Worm (Caenorhabditis elegans) whole organism, late embryonic: Measurements from ENCODE around the gene srt-6.

ENCODE experiments used
- F13H6.1 ChIP-seq: sonication (generic microtip); optimal IDR thresholded peaks from 2 replicates; lab custom pipeline; 2016; ENCODE audit warnings: missing genetic modification characterization, missing compliant biosample characterization
- K09A11.1 ChIP-seq: sonication (generic microtip); optimal IDR thresholded peaks from 2 replicates; lab custom pipeline; 2017; ENCODE audit warnings: antibody characterized with exemption, mild to moderate bottlenecking, missing genetic modification characterization, missing compliant biosample characterization; ENCODE audit not compliant: insufficient read depth
- ahr-1 ChIP-seq: sonication (generic microtip); optimal IDR thresholded peaks from 2 replicates; lab custom pipeline; 2016; ENCODE audit warnings: missing genetic modification characterization, missing compliant biosample characterization
- ama-1 ChIP-seq: fragments of 150-350 bp; optimal IDR thresholded peaks from 2 replicates; lab custom pipeline; 2014
- ceh-18 ChIP-seq: sonication (generic microtip); optimal IDR thresholded peaks from 2 replicates; lab custom pipeline; 2016; ENCODE audit warnings: missing genetic modification characterization, missing compliant biosample characterization
- ceh-30 ChIP-seq: fragments of 150-350 bp; optimal IDR thresholded peaks from 2 replicates; lab custom pipeline; 2014; ENCODE audit warnings: missing biosample characterization, missing genetic modification characterization
- ceh-31 ChIP-seq: sonication (generic microtip); optimal IDR thresholded peaks from 2 replicates; lab custom pipeline; 2016; ENCODE audit warnings: missing genetic modification characterization, missing compliant biosample characterization
- ceh-34 ChIP-seq: sonication (generic microtip); optimal IDR thresholded peaks from 2 replicates; lab custom pipeline; 2016; ENCODE audit warnings: mild to moderate bottlenecking, missing genetic modification characterization, missing compliant biosample characterization
- ceh-6 ChIP-seq: fragments of 200-800 bp; sonication (Bioruptor generic); optimal IDR thresholded peaks from 2 replicates; lab custom pipeline; 2018; ENCODE audit warnings: mild to moderate bottlenecking, missing genetic modification characterization, missing compliant biosample characterization
- dve-1 ChIP-seq: sonication (generic microtip); optimal IDR thresholded peaks from 2 replicates; lab custom pipeline; 2017; ENCODE audit warnings: antibody characterized with exemption, mild to moderate bottlenecking, missing genetic modification characterization, missing compliant biosample characterization
- gmeb-2 ChIP-seq: sonication (generic microtip); optimal IDR thresholded peaks from 2 replicates; lab custom pipeline; 2016; ENCODE audit warnings: missing genetic modification characterization, inconsistent platforms, missing compliant biosample characterization
- hlh-13 ChIP-seq: fragments of 200-800 bp; sonication (Bioruptor generic); optimal IDR thresholded peaks from 2 replicates; lab custom pipeline; 2018; ENCODE audit warnings: mild to moderate bottlenecking, missing genetic modification characterization, missing compliant biosample characterization
- hlh-15 ChIP-seq: sonication (generic microtip); optimal IDR thresholded peaks from 2 replicates; lab custom pipeline; 2016; ENCODE audit warnings: missing genetic modification characterization, missing compliant biosample characterization
- hlh-30 ChIP-seq: sonication (generic microtip); optimal IDR thresholded peaks from 2 replicates; lab custom pipeline; 2017; ENCODE audit warnings: antibody characterized with exemption, missing genetic modification characterization, missing compliant biosample characterization; ENCODE audit not compliant: insufficient read depth
- hlh-6 ChIP-seq: sonication (generic microtip); optimal IDR thresholded peaks from 2 replicates; lab custom pipeline; 2016; ENCODE audit warnings: missing genotype, missing genetic modification characterization, missing compliant biosample characterization
- hlh-8 ChIP-seq: sonication (generic microtip); optimal IDR thresholded peaks from 2 replicates; lab custom pipeline; 2016; ENCODE audit warnings: missing genotype, missing genetic modification characterization, missing compliant biosample characterization
- lim-6 ChIP-seq: sonication (generic microtip); optimal IDR thresholded peaks from 2 replicates; lab custom pipeline; 2016; ENCODE audit warnings: missing genetic modification characterization, missing compliant biosample characterization
- madf-2 ChIP-seq: sonication (generic microtip); optimal IDR thresholded peaks from 2 replicates; lab custom pipeline; 2017; ENCODE audit warnings: missing genetic modification characterization, missing compliant biosample characterization
- nhr-232 ChIP-seq: sonication (generic microtip); optimal IDR thresholded peaks from 2 replicates; lab custom pipeline; 2016; ENCODE audit warnings: missing genetic modification characterization, missing compliant biosample characterization
- npax-4 ChIP-seq: sonication (generic microtip); optimal IDR thresholded peaks from 2 replicates; lab custom pipeline; 2016; ENCODE audit warnings: missing genetic modification characterization, missing compliant biosample characterization
- odd-2 ChIP-seq: sonication (generic microtip); optimal IDR thresholded peaks from 2 replicates; lab custom pipeline; 2017; ENCODE audit warnings: antibody characterized with exemption, mild to moderate bottlenecking, missing genetic modification characterization, missing compliant biosample characterization
- pax-1 ChIP-seq: fragments of 150-350 bp; optimal IDR thresholded peaks from 2 replicates; lab custom pipeline; 2014; ENCODE audit warnings: missing biosample characterization, missing genetic modification characterization
- pha-2 ChIP-seq: sonication (generic microtip); optimal IDR thresholded peaks from 2 replicates; lab custom pipeline; 2017; ENCODE audit warnings: mild to moderate bottlenecking, missing genetic modification characterization, missing compliant biosample characterization
- pqm-1 ChIP-seq: sonication (generic microtip); optimal IDR thresholded peaks from 2 replicates; lab custom pipeline; 2016; ENCODE audit warnings: missing genetic modification characterization, missing compliant biosample characterization
- rnt-1 ChIP-seq: sonication (generic microtip); optimal IDR thresholded peaks from 2 replicates; lab custom pipeline; 2016; ENCODE audit warnings: missing genetic modification characterization, missing compliant biosample characterization
- sdc-2 ChIP-seq: sonication (generic microtip); optimal IDR thresholded peaks from 2 replicates; lab custom pipeline; 2016; ENCODE audit warnings: missing genotype, missing genetic modification characterization, missing compliant biosample characterization
- sox-4 ChIP-seq: sonication (generic microtip); optimal IDR thresholded peaks from 2 replicates; lab custom pipeline; 2017; ENCODE audit warnings: mild to moderate bottlenecking, missing genetic modification characterization, inconsistent platforms, missing compliant biosample characterization
- unc-3 ChIP-seq, 2 experiments: fragments of 200-800 bp in 1 of 2; sonication (Bioruptor generic) in 1 of 2; sonication (generic microtip) in 1 of 2; conservative IDR thresholded peaks in 1 of 2; optimal IDR thresholded peaks in 1 of 2; 2 replicates each; pipeline versions ENCODE4 v1.3.6 to Lab custom; 2016 to 2022; ENCODE audit warnings: missing compliant biosample characterization in 2 of 2, missing genetic modification characterization in 2 of 2, missing genetic modification reagents in 1 of 2
- unc-42 ChIP-seq: sonication (generic microtip); optimal IDR thresholded peaks from 2 replicates; lab custom pipeline; 2016; ENCODE audit warnings: missing genotype, missing genetic modification characterization, missing compliant biosample characterization
- unc-55 ChIP-seq: sonication (generic microtip); optimal IDR thresholded peaks from 2 replicates; lab custom pipeline; 2017; ENCODE audit warnings: missing biosample characterization, missing genetic modification reagents, missing genetic modification characterization
- unc-86 ChIP-seq: sonication (generic microtip); optimal IDR thresholded peaks from 2 replicates; lab custom pipeline; 2016; ENCODE audit warnings: missing genetic modification characterization, missing compliant biosample characterization

srt-6 gene

DNA sequence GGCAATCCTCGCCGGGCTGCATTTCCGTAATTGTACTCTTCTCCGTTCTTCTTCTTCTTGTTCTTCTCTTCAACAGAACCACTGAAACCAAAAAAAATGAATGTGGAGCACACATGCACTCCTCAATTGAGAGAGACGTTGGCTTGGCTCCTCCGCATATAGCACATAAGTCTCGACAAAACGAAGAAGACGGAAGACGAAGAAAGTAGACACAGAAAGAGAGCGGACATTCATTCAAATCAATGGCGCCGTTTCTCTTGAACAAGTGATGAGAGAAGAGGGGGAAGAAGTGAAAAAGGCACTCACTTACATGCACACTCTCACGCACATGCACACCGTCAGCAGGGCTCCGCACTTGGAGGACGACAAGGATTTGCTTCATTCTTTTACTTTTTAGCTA lies 28.9 kb upstream of the srt-6 start, which contains the start of gene F25E5.9:
F25E5.9 (minus strand) TSS at position 382 of the 400 bp plus-strand sequence.
- TF ChIP-seq dve-1 (tag; lab: Kevin White, UChicago), result no peak
- TF ChIP-seq ama-1 (lab: Kevin White, UChicago), result no peak
- TF ChIP-seq, all 69 proteins: peak for 0

DNA sequence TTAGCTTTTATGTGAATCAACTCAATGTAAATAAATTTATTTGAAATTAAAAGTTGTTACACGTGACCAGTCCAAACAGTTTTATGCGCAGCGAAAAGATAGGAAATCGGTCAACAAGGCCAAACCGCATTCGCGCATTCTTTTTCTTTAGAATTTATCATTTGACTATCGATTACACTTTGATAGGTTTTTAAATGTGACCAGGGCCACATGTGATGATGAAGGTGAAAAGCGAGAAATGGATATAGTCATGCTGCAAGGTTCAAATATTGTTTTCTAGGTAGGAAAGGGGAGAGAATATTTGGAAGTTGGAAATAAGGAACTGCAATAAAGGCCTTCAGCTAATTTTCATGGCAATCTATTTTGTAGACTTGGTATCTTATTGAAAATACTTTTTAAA lies 28.3 kb upstream of the srt-6 start:
- TF ChIP-seq ceh-6 (GFP tag; lab: Kevin White, UChicago) (no peak), sox-4 (tag; lab: Kevin White, UChicago) (no peak), hlh-13 (GFP tag; lab: Kevin White, UChicago) (no peak)

DNA sequence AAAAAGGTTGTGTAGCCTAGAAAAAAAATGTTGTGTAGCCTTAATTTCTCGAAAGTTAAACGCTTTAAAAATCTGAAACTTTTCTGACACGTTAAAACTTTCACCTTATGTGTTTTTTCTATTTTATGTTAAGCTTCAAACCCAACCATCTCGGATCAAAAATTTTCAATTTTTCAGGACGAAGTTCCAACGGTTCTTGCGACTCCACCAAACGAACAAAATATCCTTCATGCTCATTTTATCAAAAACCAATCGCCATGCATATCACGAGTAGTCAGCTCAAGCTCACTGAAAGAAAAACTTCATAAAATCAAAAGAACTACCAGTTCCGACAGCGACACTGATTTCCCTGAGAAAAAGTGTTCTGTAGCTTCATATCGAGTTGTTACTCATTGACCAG lies 27.9 kb upstream of the srt-6 start:
- TF ChIP-seq madf-2 (tag; lab: Kevin White, UChicago), result no peak
- TF ChIP-seq hlh-8, result no peak
- TF ChIP-seq hlh-15 (tag; lab: Kevin White, UChicago), result no peak
- TF ChIP-seq ahr-1 (tag; lab: Kevin White, UChicago), result no peak
- no peak for TF ChIP-seq nhr-232 (tag; lab: Kevin White, UChicago)
- no peak for TF ChIP-seq hlh-30
- no peak for TF ChIP-seq unc-3 (GFP tag; conservative IDR thresholded peaks at IDR 0.05; lab: Robert Waterston, UW)
- TF ChIP-seq unc-3 (tag; optimal IDR thresholded peaks at IDR 0.05; lab: Kevin White, UChicago), result no peak
- TF ChIP-seq gmeb-2, result no peak
- TF ChIP-seq unc-86 (tag; lab: Kevin White, UChicago), result no peak
- no peak for TF ChIP-seq ceh-31
- TF ChIP-seq ceh-30 (tag; lab: Kevin White, UChicago), result no peak
- no peak for TF ChIP-seq odd-2 (tag; lab: Kevin White, UChicago)
- TF ChIP-seq hlh-6 (tag; lab: Kevin White, UChicago), result no peak
- TF ChIP-seq F13H6.1 (tag; lab: Kevin White, UChicago), result no peak
- no peak for TF ChIP-seq ceh-6 (GFP tag; lab: Kevin White, UChicago)
- TF ChIP-seq ama-1 (lab: Kevin White, UChicago), result no peak
- no peak for TF ChIP-seq lim-6 (tag; lab: Kevin White, UChicago)
- TF ChIP-seq sdc-2 (tag; lab: Kevin White, UChicago), result no peak
- TF ChIP-seq unc-55 (GFP tag; lab: Kevin White, UChicago), result no peak
- TF ChIP-seq pha-2 (tag; lab: Kevin White, UChicago), result no peak

DNA sequence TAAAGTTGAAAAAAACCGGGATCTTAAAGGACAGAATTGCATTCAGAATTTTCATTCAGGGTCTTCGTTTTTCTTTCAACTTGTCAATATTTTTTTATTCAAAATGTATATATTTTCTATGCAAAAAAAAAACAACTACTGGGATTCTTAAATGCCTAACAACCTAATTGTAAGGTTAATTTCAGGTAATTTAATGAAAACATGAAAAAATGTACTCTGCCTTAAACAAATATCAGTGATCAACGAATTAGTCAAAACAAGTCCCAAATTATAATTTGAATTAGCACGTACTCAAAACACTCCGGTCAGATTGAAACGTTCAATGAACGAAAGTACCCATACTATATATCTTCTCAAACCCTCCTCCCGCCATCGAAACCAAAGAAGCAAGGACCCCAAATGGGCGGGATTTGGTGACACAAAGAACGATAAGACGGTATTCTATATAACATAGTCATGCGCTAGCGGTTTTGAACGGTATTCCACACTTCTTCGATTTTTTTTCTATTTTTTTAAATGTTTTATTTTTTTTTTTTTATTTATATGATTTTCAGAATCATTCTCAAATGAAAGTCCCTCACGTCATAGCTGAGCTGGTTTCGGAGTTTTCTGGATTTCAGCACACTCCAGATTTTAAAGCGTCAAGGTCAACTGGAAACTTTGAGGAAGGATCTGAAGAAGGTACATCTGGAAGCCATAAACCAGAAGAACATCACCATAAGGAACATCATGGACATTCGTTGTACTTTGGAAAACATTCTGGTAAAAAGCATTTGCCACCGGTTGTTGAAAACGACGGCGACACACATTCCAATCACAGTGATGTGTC lies 27.0 kb upstream of the srt-6 start, which contains the start of the genes ddo-2 and F25E5.8:
ddo-2 (minus strand) TSS at position 330 of the 829 bp plus-strand sequence.
F25E5.8 (plus strand) TSS at position 555 of the 829 bp plus-strand sequence.
- no peak for TF ChIP-seq ceh-18 (tag; lab: Kevin White, UChicago)
- no peak for TF ChIP-seq unc-42 (tag; lab: Kevin White, UChicago)
- no peak for TF ChIP-seq unc-3 (GFP tag; conservative IDR thresholded peaks at IDR 0.05; lab: Robert Waterston, UW)
- no peak for TF ChIP-seq unc-3 (tag; optimal IDR thresholded peaks at IDR 0.05; lab: Kevin White, UChicago)
- no peak for TF ChIP-seq K09A11.1 (tag; lab: Kevin White, UChicago)
- no peak for TF ChIP-seq rnt-1
- TF ChIP-seq ceh-34 (tag; lab: Kevin White, UChicago), result no peak
- TF ChIP-seq pqm-1 (tag; lab: Kevin White, UChicago), result no peak
- TF ChIP-seq lim-6 (tag; lab: Kevin White, UChicago), result no peak
- no peak for TF ChIP-seq npax-4 (tag; lab: Kevin White, UChicago)

DNA sequence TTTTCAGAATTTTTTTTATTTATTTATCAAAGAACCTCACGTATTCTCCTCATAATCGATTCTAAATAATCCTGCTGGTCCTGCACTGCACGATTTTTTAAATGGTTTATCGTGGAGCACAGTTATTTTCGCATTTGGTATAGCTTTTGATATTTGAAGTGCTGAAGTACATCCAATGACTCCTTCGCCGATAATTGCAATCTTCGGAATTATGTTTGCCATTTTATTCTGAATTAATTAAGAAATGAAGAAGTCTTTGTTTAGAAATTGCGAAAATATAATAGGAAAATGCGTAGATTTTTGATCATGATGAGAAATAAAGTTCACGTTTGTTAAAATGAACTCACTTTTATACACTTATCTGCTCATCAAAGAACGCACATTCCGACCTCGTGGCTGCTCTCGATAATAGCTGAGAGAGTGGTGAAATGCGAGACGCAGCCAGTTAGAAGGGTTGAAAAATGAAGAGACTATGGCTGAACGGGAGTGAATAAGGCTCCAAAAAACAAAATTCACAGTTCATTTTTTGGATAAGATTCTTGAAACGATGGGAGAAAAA lies 26.3 kb upstream of the srt-6 start:
- no peak for TF ChIP-seq pax-1 (tag; lab: Kevin White, UChicago)
- peak; percentile 19 for TF ChIP-seq unc-55 (GFP tag; lab: Kevin White, UChicago)
